Worm (Caenorhabditis elegans): ENCODE results near the gene mboa-2.

- TF ChIP-seq unc-62 (GFP tag; optimal IDR thresholded peaks at IDR 0.05) (peak; percentile 32), lsy-2 (tag; optimal IDR thresholded peaks at IDR 0.05) (no peak), nhr-28 (tag; optimal IDR thresholded peaks at IDR 0.05) (no peak), flh-1 (GFP tag; optimal IDR thresholded peaks at IDR 0.05) (no peak), ztf-11 (tag; optimal IDR thresholded peaks at IDR 0.05) (no peak), blmp-1 (tag; optimal IDR thresholded peaks at IDR 0.05) (no peak), ceh-43 (GFP tag; optimal IDR thresholded peaks at IDR 0.05) (no peak), ham-2 (GFP tag; optimal IDR thresholded peaks at IDR 0.05) (no peak), pha-4 (tag; optimal IDR thresholded peaks at IDR 0.05) (no peak), lin-32 (GFP tag; optimal IDR thresholded peaks at IDR 0.05) (no peak), snpc-4 (tag; optimal IDR thresholded peaks at IDR 0.05) (no peak)
These were observed 41.8 kb downstream of the mboa-2 start, which contains the start of gene act-1 for ce11 chrV:11080345-11081102.

Measured in whole organism, mixed stage, embryonic.